Fruit fly (Drosophila melanogaster) Kc167 (cell line): ENCODE results near the gene abd-A.

Experiments used
- Sin3A ChIP-seq: fragments of >200 bp; optimal IDR thresholded peaks from 2 replicates; lab custom pipeline; 2018; ENCODE audit warnings: missing external identifiers
- insv ChIP-seq: fragments of >200 bp; optimal IDR thresholded peaks from 3 replicates; lab custom pipeline; 2018; ENCODE audit warnings: missing external identifiers
- psq ChIP-seq: fragments of >200 bp; optimal IDR thresholded peaks from 2 replicates; lab custom pipeline; 2017; ENCODE audit warnings: missing external identifiers
- ttk ChIP-seq: sonication (Bioruptor generic); optimal IDR thresholded peaks from 2 replicates; lab custom pipeline; 2017; ENCODE audit warnings: missing external identifiers

- TF ChIP-seq insv (lab: Kevin White, UChicago) (no peak), Sin3A (no peak), psq (lab: Kevin White, UChicago) (no peak), ttk (no peak)
These were observed 35.1 kb upstream of the abd-A start for dm6 chr3R:16864983-16865382.
